Worm (Caenorhabditis elegans) whole organism, early embryonic: ENCODE measurements around the gene cox-11.

ENCODE experiments used
- B0310.2 ChIP-seq: sonication (generic microtip); optimal IDR thresholded peaks from 2 replicates; lab custom pipeline; 2016; ENCODE audit warnings: mild to moderate bottlenecking, missing genetic modification characterization, missing compliant biosample characterization
- F13C5.2 ChIP-seq: sonication (generic microtip); optimal IDR thresholded peaks from 2 replicates; lab custom pipeline; 2017; ENCODE audit warnings: mild to moderate bottlenecking, missing genetic modification characterization, inconsistent platforms, missing compliant biosample characterization
- aly-1 ChIP-seq: sonication (generic microtip); optimal IDR thresholded peaks from 2 replicates; lab custom pipeline; 2016; ENCODE audit warnings: missing genetic modification characterization, missing compliant biosample characterization
- ama-1 ChIP-seq: fragments of 150-350 bp; optimal IDR thresholded peaks from 2 replicates; lab custom pipeline; 2014
- ceh-13 ChIP-seq: fragments of 200-800 bp; sonication (Bioruptor generic); optimal IDR thresholded peaks from 2 replicates; lab custom pipeline; 2018; ENCODE audit warnings: mild to moderate bottlenecking, missing genetic modification characterization, missing compliant biosample characterization
- ceh-36 ChIP-seq: sonication (generic microtip); optimal IDR thresholded peaks from 2 replicates; lab custom pipeline; 2016; ENCODE audit warnings: missing genetic modification characterization, inconsistent platforms, missing compliant biosample characterization
- ets-7 ChIP-seq: sonication (generic microtip); optimal IDR thresholded peaks from 2 replicates; lab custom pipeline; 2016; ENCODE audit warnings: missing genotype, missing genetic modification characterization, missing compliant biosample characterization
- flt-1 ChIP-seq: fragments of 200-800 bp; sonication (Bioruptor generic); IDR thresholded peaks from 2 replicates; pipeline ENCODE4 v1.3.6; 2022; ENCODE audit warnings: missing genetic modification characterization, missing compliant biosample characterization
- hmbx-1 ChIP-seq: sonication (generic microtip); optimal IDR thresholded peaks from 2 replicates; lab custom pipeline; 2016; ENCODE audit warnings: mild to moderate bottlenecking, missing genetic modification characterization, missing compliant biosample characterization
- hmg-4 ChIP-seq: fragments of 200-800 bp; sonication (Bioruptor generic); optimal IDR thresholded peaks from 2 replicates; lab custom pipeline; 2018; ENCODE audit warnings: mild to moderate bottlenecking, missing genetic modification characterization, missing compliant biosample characterization
- hnd-1 ChIP-seq: sonication (generic microtip); optimal IDR thresholded peaks from 2 replicates; lab custom pipeline; 2016; ENCODE audit warnings: missing genetic modification characterization, missing compliant biosample characterization
- pes-1 ChIP-seq: fragments of 200-800 bp; sonication (Bioruptor generic); IDR thresholded peaks from 2 replicates; pipeline ENCODE4 v1.3.6; 2022; ENCODE audit warnings: missing genetic modification reagents, missing genetic modification characterization, missing compliant biosample characterization
- scrt-1 ChIP-seq: fragments of 200-800 bp; sonication (Bioruptor generic); IDR thresholded peaks from 2 replicates; pipeline ENCODE4 v1.3.6; 2022; ENCODE audit warnings: missing genetic modification characterization, missing compliant biosample characterization
- sea-1 ChIP-seq: fragments of 200-800 bp; sonication (Bioruptor generic); conservative IDR thresholded peaks from 2 replicates; pipeline ENCODE4 v1.3.6; 2022; ENCODE audit warnings: missing genetic modification characterization, missing compliant biosample characterization
- tbx-11 ChIP-seq: fragments of 200-800 bp; sonication (Bioruptor generic); IDR thresholded peaks from 2 replicates; pipeline ENCODE4 v1.3.6; 2022; ENCODE audit warnings: missing genetic modification characterization, missing compliant biosample characterization
- tbx-37 ChIP-seq: fragments of 200-800 bp; sonication (Bioruptor generic); conservative IDR thresholded peaks from 2 replicates; pipeline ENCODE4 v1.3.6; 2022; ENCODE audit warnings: missing genetic modification reagents, missing genetic modification characterization, missing compliant biosample characterization
- tra-4 ChIP-seq: sonication (generic microtip); optimal IDR thresholded peaks from 2 replicates; lab custom pipeline; 2017; ENCODE audit warnings: missing genetic modification characterization, missing compliant biosample characterization

cox-11 gene

DNA sequence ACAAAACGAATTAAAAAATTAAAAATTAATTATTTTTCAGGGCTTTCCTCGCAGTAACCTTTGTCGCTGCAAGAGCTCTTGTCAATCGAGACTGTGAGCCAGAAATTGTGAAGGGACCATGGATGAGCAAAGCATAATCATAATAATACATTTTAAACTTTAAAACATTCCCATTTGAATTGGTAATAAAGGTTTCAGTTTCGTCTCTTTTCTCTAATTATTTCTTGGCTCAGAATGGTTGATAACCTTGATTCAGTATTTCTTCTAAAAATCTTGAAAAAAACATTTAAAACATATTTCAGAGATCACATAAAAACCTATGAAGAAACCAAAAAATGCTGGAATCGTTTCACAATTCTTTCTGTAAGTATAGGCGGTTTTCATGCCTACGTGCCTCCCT, 14.7 kb downstream of the cox-11 start, which contains the start of gene JC8.16:
Gene JC8.16 (plus strand): TSS at position 301 of the 400 bp plus-strand sequence.
- TF ChIP-seq aly-1 (tag; lab: Kevin White, UChicago) (no peak), ceh-36 (tag; lab: Kevin White, UChicago) (no peak), sea-1 (GFP tag; lab: Robert Waterston, UW) (no peak), F13C5.2 (tag; lab: Kevin White, UChicago) (no peak), hnd-1 (tag; lab: Kevin White, UChicago) (no peak), tbx-11 (GFP tag; lab: Robert Waterston, UW) (no peak), B0310.2 (tag; lab: Kevin White, UChicago) (no peak), flt-1 (GFP tag; lab: Robert Waterston, UW) (no peak), scrt-1 (GFP tag; lab: Robert Waterston, UW) (no peak), hmg-4 (GFP tag; lab: Kevin White, UChicago) (no peak), tra-4 (no peak), tbx-37 (GFP tag; lab: Robert Waterston, UW) (no peak)

DNA sequence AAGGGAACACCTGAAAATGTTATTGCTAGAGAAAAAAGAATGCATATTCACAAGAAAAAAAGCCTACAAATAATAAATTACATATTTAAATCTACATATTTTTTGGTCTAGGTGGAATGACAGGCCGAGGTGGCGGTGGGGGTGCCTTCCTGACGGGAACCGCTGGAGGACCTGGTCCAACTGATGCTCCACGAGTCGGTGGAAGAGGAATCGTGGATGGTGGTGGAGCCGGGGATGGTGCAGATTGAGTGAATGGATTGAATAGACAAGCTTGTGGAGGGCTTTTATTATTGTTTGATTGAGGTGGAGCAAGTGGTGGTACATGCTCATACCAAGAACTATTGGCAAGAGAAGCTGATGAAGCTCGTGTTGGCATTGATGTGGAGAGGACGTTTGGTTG, 17.7 kb downstream of the cox-11 start:
- TF ChIP-seq hmbx-1 (tag; lab: Kevin White, UChicago) (no peak), scrt-1 (GFP tag; lab: Robert Waterston, UW) (no peak), ama-1 (lab: Kevin White, UChicago) (no peak), ceh-36 (tag; lab: Kevin White, UChicago) (no peak), flt-1 (GFP tag; lab: Robert Waterston, UW) (no peak)

DNA sequence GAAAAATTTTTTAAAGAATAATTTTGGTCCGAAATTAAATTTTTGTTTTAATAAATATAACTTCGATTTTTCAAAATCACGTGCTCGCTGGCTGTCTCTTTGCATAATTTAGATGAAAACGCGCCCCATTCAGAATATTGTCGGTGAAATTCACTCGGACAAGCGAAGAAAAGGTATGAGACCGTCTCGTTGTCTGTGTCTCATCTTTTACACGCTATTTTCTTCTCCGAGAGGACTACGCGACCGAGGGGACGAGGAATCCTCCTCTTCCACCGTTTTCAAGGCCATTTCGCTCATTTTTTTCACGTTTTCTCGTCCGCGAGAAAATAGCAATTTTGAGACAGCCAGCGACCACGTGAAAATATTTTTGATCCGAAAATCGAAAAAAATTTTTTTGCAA, 18.7 kb downstream of the cox-11 start:
- peak; percentile 40; the same call in 1 of the 2 replicates for TF ChIP-seq tbx-37 (GFP tag; lab: Robert Waterston, UW)

DNA sequence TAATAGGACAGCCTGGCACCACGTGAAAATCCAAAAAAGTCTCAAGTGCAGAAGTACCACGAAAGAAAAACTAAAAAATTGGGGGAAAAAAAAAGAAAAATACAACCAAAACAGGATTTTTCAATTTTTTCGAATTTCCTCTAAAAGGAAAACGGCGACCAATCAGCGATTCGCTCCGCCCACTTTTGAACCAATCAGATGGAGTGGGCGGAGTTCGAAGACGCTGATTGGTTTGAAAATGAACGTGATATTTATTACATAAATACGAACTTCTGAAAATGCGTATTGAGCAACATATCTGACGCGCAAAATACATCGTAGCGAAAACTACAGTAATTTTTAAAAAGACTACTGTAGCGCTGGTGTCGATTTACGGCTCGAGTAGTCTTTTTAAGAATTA, 24.3 kb downstream of the cox-11 start:
- TF ChIP-seq flt-1 (GFP tag; lab: Robert Waterston, UW) (no peak), tbx-11 (GFP tag; lab: Robert Waterston, UW) (no peak)

DNA sequence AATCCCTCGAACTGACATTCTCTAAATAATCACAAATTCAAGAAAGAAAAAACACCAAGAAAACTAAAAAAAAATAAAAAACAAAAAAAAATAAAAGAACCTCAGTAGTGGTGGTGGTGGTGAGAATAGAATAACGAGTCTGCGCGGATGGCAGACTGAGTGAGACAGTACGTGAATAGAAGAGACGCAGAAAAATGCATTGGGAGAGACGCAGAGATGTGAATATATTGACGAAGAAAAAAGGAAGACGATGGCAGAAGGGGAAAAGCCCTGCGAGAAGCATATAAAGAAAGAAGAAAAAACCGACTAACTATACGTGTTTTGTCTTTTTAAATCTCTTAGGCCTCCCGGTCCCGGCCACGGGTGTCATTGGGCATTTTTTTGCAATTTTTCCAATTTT, 28.4 kb downstream of the cox-11 start, which contains the start of gene unc-26:
Gene unc-26 (minus strand): TSS at position 23 of the 400 bp plus-strand sequence.
- TF ChIP-seq ama-1 (lab: Kevin White, UChicago): no peak
- TF ChIP-seq flt-1 (GFP tag; lab: Robert Waterston, UW): no peak
- no peak for TF ChIP-seq scrt-1 (GFP tag; lab: Robert Waterston, UW)

DNA sequence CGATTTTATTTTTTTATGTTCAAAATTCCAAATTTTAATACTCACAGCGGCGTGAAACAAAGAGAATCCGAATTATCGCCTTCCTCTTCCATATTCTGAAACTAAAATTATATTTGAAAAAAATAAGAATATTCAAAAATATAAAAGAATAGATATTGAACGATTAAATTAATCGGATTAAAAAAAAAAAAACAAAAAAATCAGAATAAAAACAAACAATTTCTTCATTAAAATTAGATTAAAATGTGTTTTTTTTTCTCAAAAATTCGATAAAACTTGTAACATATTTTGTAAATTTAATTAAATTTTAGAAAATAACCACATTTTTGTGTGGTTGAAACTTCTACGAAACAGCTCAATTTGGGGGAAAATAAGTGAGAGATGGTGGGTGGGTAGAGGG, 38.7 kb downstream of the cox-11 start, which contains the start of gene cpsf-3:
Gene cpsf-3 (minus strand): TSS at position 101 of the 400 bp plus-strand sequence.
- TF ChIP-seq ama-1 (lab: Kevin White, UChicago) (no peak), tbx-11 (GFP tag; lab: Robert Waterston, UW) (no peak), ceh-13 (GFP tag; lab: Kevin White, UChicago) (no peak), hnd-1 (tag; lab: Kevin White, UChicago) (no peak), F13C5.2 (tag; lab: Kevin White, UChicago) (no peak), pes-1 (no peak), ets-7 (tag; lab: Kevin White, UChicago) (no peak), tbx-37 (GFP tag; lab: Robert Waterston, UW) (no peak)

DNA sequence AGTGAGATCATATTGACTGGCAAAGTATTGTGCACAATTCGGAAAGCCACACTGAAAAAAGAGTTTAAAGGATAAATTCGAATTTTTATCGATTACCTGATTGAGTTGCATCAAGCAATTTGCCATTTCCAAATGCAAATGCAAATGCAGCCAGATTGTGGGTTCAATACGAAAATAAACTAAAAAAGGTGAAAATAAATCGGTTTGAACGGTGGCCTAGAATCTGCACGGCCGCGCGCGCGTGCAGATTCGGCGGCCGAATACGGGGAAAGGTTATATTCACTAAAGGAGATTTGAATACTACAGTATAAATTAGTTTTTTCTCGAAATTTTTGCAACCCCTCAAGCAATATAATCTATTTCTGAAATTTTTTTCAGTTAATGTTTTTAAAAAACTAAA, 45.2 kb downstream of the cox-11 start, which contains the start of gene Y67H2A.10:
Gene Y67H2A.10 (minus strand): TSS at position 184 of the 400 bp plus-strand sequence.
- TF ChIP-seq flt-1 (GFP tag; lab: Robert Waterston, UW) (no peak), ets-7 (tag; lab: Kevin White, UChicago) (no peak), ceh-36 (tag; lab: Kevin White, UChicago) (no peak), tbx-37 (GFP tag; lab: Robert Waterston, UW) (0 out of 2 replicates have a peak, but pooled peaks have one; percentile 27), F13C5.2 (tag; lab: Kevin White, UChicago) (peak; percentile 42), hnd-1 (tag; lab: Kevin White, UChicago) (no peak), ceh-13 (GFP tag; lab: Kevin White, UChicago) (no peak), sea-1 (GFP tag; lab: Robert Waterston, UW) (no peak), pes-1 (0 out of 2 replicates have a peak, but pooled peaks have one; percentile 9), ama-1 (lab: Kevin White, UChicago) (no peak)

DNA sequence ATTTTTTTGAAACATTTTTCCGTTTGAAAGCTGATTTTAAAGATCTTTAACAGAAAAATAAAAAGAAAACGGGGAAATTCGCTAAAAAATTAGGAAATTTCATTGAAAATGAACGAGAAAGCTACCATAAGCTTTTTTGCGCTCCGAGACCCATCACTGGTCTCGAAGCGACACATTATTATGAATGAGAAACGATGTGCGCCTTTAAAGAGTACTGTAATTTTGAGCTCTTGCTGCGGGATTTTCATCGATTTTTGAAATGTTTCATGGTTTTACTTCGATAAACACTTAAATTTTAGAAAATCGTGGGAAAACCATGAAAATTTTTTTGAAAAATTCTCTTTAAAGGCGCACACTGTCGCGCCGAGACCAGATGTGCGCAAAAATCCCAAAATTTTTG, 46.1 kb downstream of the cox-11 start:
- TF ChIP-seq hmg-4 (GFP tag; lab: Kevin White, UChicago) (no peak), F13C5.2 (tag; lab: Kevin White, UChicago) (no peak), pes-1 (no peak)
